Fruit fly (Drosophila melanogaster): ENCODE results near the gene m.

Gene m

DNA sequence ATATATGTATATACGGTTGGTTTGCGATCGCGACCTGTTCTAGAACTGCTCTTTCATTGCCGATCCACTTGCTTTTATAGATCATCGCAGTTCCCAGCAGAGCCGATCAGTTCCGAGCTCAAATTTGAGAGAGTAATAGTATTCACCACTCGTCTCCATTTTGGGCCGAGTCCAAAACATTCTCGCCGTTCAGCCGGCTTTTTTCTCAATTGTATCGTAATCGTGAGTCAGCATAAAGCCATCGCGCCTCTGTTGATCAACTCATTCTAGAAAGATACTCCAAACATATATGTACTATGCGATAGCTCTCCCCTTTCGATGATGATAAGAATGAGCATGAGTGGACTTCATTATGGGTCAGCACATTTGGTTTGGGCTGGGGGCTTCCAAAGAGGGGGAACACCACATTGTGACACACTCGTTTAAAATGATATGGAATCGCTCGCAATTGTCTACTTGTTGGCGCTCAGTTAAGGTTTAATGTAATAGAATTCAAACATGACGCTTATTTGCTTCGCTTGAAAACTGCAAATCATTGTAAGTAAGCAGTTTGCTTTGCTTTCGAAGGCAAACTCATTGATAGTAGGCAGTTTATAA lies 10.6 kb downstream of the m start, which contains the start of gene CG9360 (continued):
- no peak for TF ChIP-seq cato (GFP tag; optimal IDR thresholded peaks at IDR 0.05; ENCODE audit: borderline replicate concordance)
- no peak for TF ChIP-seq fd96Cb (tag; optimal IDR thresholded peaks at IDR 0.05)
- no peak for TF ChIP-seq Atf6 (GFP tag; IDR thresholded peaks at IDR 0.05)
- no peak for TF ChIP-seq CG2678 (tag; optimal IDR thresholded peaks at IDR 0.05)
- no peak for TF ChIP-seq insv (GFP tag; optimal IDR thresholded peaks at IDR 0.05)
- TF ChIP-seq nom (GFP tag; optimal IDR thresholded peaks at IDR 0.05) = no peak
- TF ChIP-seq CG9727 (GFP tag; optimal IDR thresholded peaks at IDR 0.05) = no peak
- TF ChIP-seq sens (GFP tag) = peak; percentile 37
- no peak for TF ChIP-seq CG10274 (GFP tag; optimal IDR thresholded peaks at IDR 0.05)
- no peak for TF ChIP-seq eyg (GFP tag; optimal IDR thresholded peaks at IDR 0.05)
- TF ChIP-seq Fer1 (GFP tag; optimal IDR thresholded peaks at IDR 0.05) = no peak
- TF ChIP-seq da (GFP tag; optimal IDR thresholded peaks at IDR 0.05) = no peak
- no peak for TF ChIP-seq Dip3 (GFP tag; optimal IDR thresholded peaks at IDR 0.05)
- no peak for TF ChIP-seq Dip2 (GFP tag; IDR thresholded peaks at IDR 0.05)
- TF ChIP-seq crp (GFP tag; optimal IDR thresholded peaks at IDR 0.05) = no peak
- TF ChIP-seq emc (GFP tag; optimal IDR thresholded peaks at IDR 0.05) = no peak
- peak; percentile 85 for TF ChIP-seq Deaf1 (tag; optimal IDR thresholded peaks at IDR 0.05)
- no peak for TF ChIP-seq CG16813 (GFP tag; IDR thresholded peaks at IDR 0.05; ENCODE audit: partially characterized antibody)
- TF ChIP-seq CG34376 (GFP tag; optimal IDR thresholded peaks at IDR 0.05) = peak; percentile 57
- TF ChIP-seq CG12942 (GFP tag; optimal IDR thresholded peaks at IDR 0.05) = no peak
- no peak for TF ChIP-seq amos (GFP tag; IDR thresholded peaks at IDR 0.05; ENCODE audit: partially characterized antibody)
- no peak for TF ChIP-seq Bdp1 (GFP tag; optimal IDR thresholded peaks at IDR 0.05)
- TF ChIP-seq mirr (GFP tag; optimal IDR thresholded peaks at IDR 0.05) = peak; percentile 67

DNA sequence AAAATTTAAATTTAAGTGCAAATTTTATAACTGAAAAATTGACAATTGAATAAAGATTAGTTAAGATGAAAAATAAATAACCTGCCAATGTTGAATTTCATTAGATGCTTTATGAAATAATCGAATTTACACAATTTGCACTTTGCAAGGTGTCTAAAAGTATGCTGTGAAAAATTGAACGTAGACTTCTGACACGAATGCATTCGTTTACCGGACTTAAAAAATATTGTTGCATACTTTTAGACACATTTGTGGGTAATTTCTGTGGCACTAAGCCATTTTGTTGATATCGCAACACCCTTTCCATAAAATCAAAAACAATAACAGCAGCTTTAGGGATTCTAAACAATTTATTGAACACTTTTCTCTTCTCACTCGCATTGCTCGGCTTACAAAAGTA lies 15.4 kb downstream of the m start:
- no peak for TF ChIP-seq Blimp-1 (GFP tag; optimal IDR thresholded peaks at IDR 0.05)
- peak; percentile 95 for TF ChIP-seq CG8290 (GFP tag; optimal IDR thresholded peaks at IDR 0.05)
- peak in 1 of 2 experiments; percentile 95 for TF ChIP-seq CG8290 (tag; optimal IDR thresholded peaks at IDR 0.05)
- peak; percentile 86 for TF ChIP-seq CG17612 (GFP tag; IDR thresholded peaks at IDR 0.05)

DNA sequence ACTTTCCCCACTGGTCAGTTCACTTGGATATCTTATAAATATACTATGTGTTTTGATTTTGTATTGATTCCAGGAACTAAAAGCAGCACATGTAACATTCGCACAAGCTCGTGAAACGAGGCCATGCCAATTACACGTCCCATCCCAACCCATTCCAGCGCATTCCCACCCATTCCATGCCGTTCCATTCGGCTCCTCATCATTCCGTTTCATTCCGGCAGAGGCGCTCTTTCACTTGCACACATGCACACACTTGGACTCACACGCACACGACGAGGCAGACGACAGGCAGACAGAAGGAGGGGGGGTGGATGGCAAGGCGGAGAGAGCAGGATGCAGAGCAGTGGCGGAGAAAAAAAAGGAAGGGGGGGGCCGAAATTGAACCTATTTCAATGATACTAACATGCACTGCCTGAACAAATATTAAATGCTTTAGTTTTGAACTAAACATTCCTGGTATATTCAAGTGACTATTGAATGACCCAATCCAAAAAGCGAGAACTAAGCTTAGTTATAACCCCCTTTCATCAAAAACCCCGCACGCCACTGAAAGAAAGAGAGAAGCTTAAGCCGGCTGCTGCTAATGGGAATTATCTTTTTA lies 22.0 kb downstream of the m start:
- no peak for TF ChIP-seq pan (optimal IDR thresholded peaks at IDR 0.05)
- TF ChIP-seq pan (GFP tag; optimal IDR thresholded peaks at IDR 0.05 in 1 of 2, IDR thresholded peaks at IDR 0.05 in 1 of 2) = peak in 1 of 2 experiments; percentile 30
- peak; percentile 55 for TF ChIP-seq D19A (tag; optimal IDR thresholded peaks at IDR 0.05)
- TF ChIP-seq phol (tag; optimal IDR thresholded peaks at IDR 0.05) = peak; percentile 65
- TF ChIP-seq Six4 (GFP tag; optimal IDR thresholded peaks at IDR 0.05) = peak; percentile 51
- TF ChIP-seq Mrtf (GFP tag; IDR thresholded peaks at IDR 0.05) = peak; percentile 50; the same call in 1 of the 3 replicates
- no peak for TF ChIP-seq CkIIα-i1 (GFP tag; IDR thresholded peaks at IDR 0.05)
- TF ChIP-seq CG10209 (GFP tag; optimal IDR thresholded peaks at IDR 0.05) = peak; percentile 50
- 0 out of 2 replicates have a peak, but pooled peaks have one; percentile 11 for TF ChIP-seq Nf-YA (GFP tag; IDR thresholded peaks at IDR 0.05)
- 0 out of 2 replicates have a peak, but pooled peaks have one; percentile 36 for TF ChIP-seq CG10366 (GFP tag; IDR thresholded peaks at IDR 0.05)
- TF ChIP-seq CG31441 (GFP tag; IDR thresholded peaks at IDR 0.05) = peak; percentile 60
- TF ChIP-seq CG7839 (tag; optimal IDR thresholded peaks at IDR 0.05) = peak; percentile 61
- no peak for TF ChIP-seq CG14860 (GFP tag; IDR thresholded peaks at IDR 0.05; ENCODE audit: partially characterized antibody)
- TF ChIP-seq CG10267 (tag; optimal IDR thresholded peaks at IDR 0.05) = peak; percentile 68
- 0 out of 2 replicates have a peak, but pooled peaks have one; percentile 21 for TF ChIP-seq gt (GFP tag; IDR thresholded peaks at IDR 0.05)
- TF ChIP-seq fru (optimal IDR thresholded peaks at IDR 0.05) = no peak
- peak; percentile 57 for TF ChIP-seq grau (tag; optimal IDR thresholded peaks at IDR 0.05)
- peak; percentile 36; the same call in 1 of the 2 replicates for TF ChIP-seq CG32772 (GFP tag; IDR thresholded peaks at IDR 0.05)
- no peak for TF ChIP-seq ap (GFP tag; IDR thresholded peaks at IDR 0.05)
- TF ChIP-seq crol (GFP tag; IDR thresholded peaks at IDR 0.05) = peak; percentile 65
- peak; percentile 1 for TF ChIP-seq mam (GFP tag; optimal IDR thresholded peaks at IDR 0.05)
- TF ChIP-seq CG12659 (GFP tag; optimal IDR thresholded peaks at IDR 0.05) = peak; percentile 29
